Worm (Caenorhabditis elegans): ENCODE measurements around the gene T28A8.8.

DNA sequence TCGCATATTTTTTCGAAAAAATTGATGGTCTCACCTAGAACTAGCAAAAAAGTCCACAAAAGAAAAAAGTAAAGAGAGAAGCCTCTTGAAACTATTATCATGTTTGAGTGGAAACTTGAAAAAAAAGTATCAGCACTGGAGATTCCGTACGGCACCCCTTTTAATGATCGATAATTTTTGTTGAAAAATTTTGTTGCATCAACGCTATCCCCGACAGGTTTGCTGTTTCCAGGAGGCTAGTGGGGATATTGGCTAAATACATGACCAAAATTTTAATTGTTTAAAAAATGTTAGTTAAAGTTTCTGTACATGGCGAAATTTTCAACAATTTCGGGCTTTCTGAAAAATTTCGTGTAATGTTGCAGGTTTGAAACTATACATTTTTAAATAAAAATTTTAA lies 7.0 kb upstream of the T28A8.8 start, which contains the start of gene T28A8.2:
- TF ChIP-seq pha-4 (tag; optimal IDR thresholded peaks at IDR 0.05) (no peak), tbx-2 (tag; optimal IDR thresholded peaks at IDR 0.05) (no peak), nhr-23 (tag; optimal IDR thresholded peaks at IDR 0.05) (no peak), nhr-12 (tag; optimal IDR thresholded peaks at IDR 0.05) (no peak), fkh-10 (GFP tag; optimal IDR thresholded peaks at IDR 0.05) (no peak), unc-62 (GFP tag; optimal IDR thresholded peaks at IDR 0.05) (no peak), fos-1 (tag; optimal IDR thresholded peaks at IDR 0.05) (no peak), ceh-28 (tag; optimal IDR thresholded peaks at IDR 0.05) (no peak), jun-1 (tag; optimal IDR thresholded peaks at IDR 0.05) (no peak)
